Worm (Caenorhabditis elegans) whole organism, L4 larva: Measurements from ENCODE around the gene ZC262.2.

Experiments
- F37D6.2 ChIP-seq: sonication (generic microtip); optimal IDR thresholded peaks from 2 replicates; lab custom pipeline; 2016; ENCODE audit warnings: mild to moderate bottlenecking, missing genetic modification characterization, missing compliant biosample characterization
- F44E2.7 ChIP-seq: fragments of 200-800 bp; sonication (Bioruptor generic); IDR thresholded peaks from 2 replicates; pipeline ENCODE4 v2.1.2; 2022; ENCODE audit warnings: missing genetic modification characterization, missing compliant biosample characterization
- T20F7.1 ChIP-seq: fragments of 200-800 bp; sonication (Bioruptor generic); optimal IDR thresholded peaks from 2 replicates; lab custom pipeline; 2018; ENCODE audit warnings: mild to moderate bottlenecking, missing genetic modification characterization, missing compliant biosample characterization
- Y105C5A.15 ChIP-seq: fragments of 200-800 bp; sonication (Bioruptor generic); IDR thresholded peaks from 2 replicates; pipeline ENCODE4 v1.3.6; 2022; ENCODE audit warnings: missing genetic modification characterization, missing compliant biosample characterization
- Y48G9A.11 ChIP-seq: fragments of 200-800 bp; sonication (Bioruptor generic); IDR thresholded peaks from 2 replicates; pipeline ENCODE4 v1.3.6; 2022; ENCODE audit warnings: missing genetic modification reagents, missing genetic modification characterization, missing compliant biosample characterization
- Y5F2A.4 ChIP-seq: fragments of 200-800 bp; sonication (Bioruptor generic); optimal IDR thresholded peaks from 2 replicates; lab custom pipeline; 2018; ENCODE audit warnings: mild to moderate bottlenecking, missing genetic modification characterization, missing compliant biosample characterization
- ZK546.5 ChIP-seq, 2 experiments: sonication (generic microtip); optimal IDR thresholded peaks; 2 replicates each; lab custom pipeline; 2017; ENCODE audit warnings: missing biosample characterization in 2 of 2, missing genetic modification characterization in 2 of 2
- aly-2 ChIP-seq: sonication (generic microtip); optimal IDR thresholded peaks from 2 replicates; lab custom pipeline; 2018; ENCODE audit warnings: missing biosample characterization, missing genetic modification characterization
- ama-1 ChIP-seq: fragments of 150-350 bp; optimal IDR thresholded peaks from 2 replicates; lab custom pipeline; 2014; ENCODE audit warnings: inconsistent platforms, mixed read lengths
- attf-4 ChIP-seq: sonication (generic microtip); optimal IDR thresholded peaks from 3 replicates; lab custom pipeline; 2017; ENCODE audit warnings: missing biosample characterization, missing genetic modification characterization
- ceh-32 ChIP-seq: sonication (generic microtip); optimal IDR thresholded peaks from 2 replicates; lab custom pipeline; 2016; ENCODE audit warnings: mild to moderate bottlenecking, missing genetic modification characterization, missing compliant biosample characterization; ENCODE audit not compliant: poor library complexity
- ceh-44 ChIP-seq: fragments of 200-800 bp; sonication (Bioruptor generic); IDR thresholded peaks from 2 replicates; pipeline ENCODE4 v1.3.6; 2022; ENCODE audit warnings: missing genetic modification reagents, missing genetic modification characterization, missing compliant biosample characterization
- cey-2 ChIP-seq: sonication (generic microtip); optimal IDR thresholded peaks from 3 replicates; lab custom pipeline; 2017; ENCODE audit warnings: missing genetic modification characterization, mild to moderate bottlenecking, missing compliant biosample characterization, antibody characterized with exemption, borderline replicate concordance; ENCODE audit not compliant: insufficient read depth
- daf-19 ChIP-seq: fragments of 200-800 bp; sonication (Bioruptor generic); conservative IDR thresholded peaks from 2 replicates; pipeline ENCODE4 v1.3.6; 2022; ENCODE audit warnings: missing genetic modification characterization, missing compliant biosample characterization
- dmd-8 ChIP-seq: fragments of 200-800 bp; sonication (Bioruptor generic); IDR thresholded peaks from 2 replicates; pipeline ENCODE4 v1.3.6; 2022; ENCODE audit warnings: missing genetic modification characterization, missing compliant biosample characterization
- dmd-9 ChIP-seq: fragments of 200-800 bp; sonication (Bioruptor generic); IDR thresholded peaks from 2 replicates; pipeline ENCODE4 v1.3.6; 2022; ENCODE audit warnings: missing genetic modification reagents, missing genetic modification characterization, missing compliant biosample characterization
- egl-27 ChIP-seq: sonication (generic microtip); optimal IDR thresholded peaks from 3 replicates; lab custom pipeline; 2017; ENCODE audit warnings: missing biosample characterization, missing genetic modification reagents, missing genetic modification characterization
- egl-43 ChIP-seq: fragments of 200-800 bp; sonication (Bioruptor generic); IDR thresholded peaks from 2 replicates; pipeline ENCODE4 v1.3.6; 2022; ENCODE audit warnings: missing genetic modification reagents, missing genetic modification characterization, missing compliant biosample characterization
- hif-1 ChIP-seq, 2 experiments: sonication (generic microtip); optimal IDR thresholded peaks; 2 replicates each; lab custom pipeline; 2016 to 2017; ENCODE audit warnings: missing compliant biosample characterization in 2 of 2, missing genetic modification characterization in 2 of 2, missing genetic modification reagents in 2 of 2, missing genotype in 2 of 2, mild to moderate bottlenecking in 1 of 2
- hlh-11 ChIP-seq: fragments of 200-800 bp; sonication (Bioruptor generic); optimal IDR thresholded peaks from 2 replicates; lab custom pipeline; 2018; ENCODE audit warnings: mild to moderate bottlenecking, missing genetic modification characterization, missing compliant biosample characterization
- hlh-30 ChIP-seq: sonication (generic microtip); optimal IDR thresholded peaks from 2 replicates; lab custom pipeline; 2017; ENCODE audit warnings: antibody characterized with exemption, mild to moderate bottlenecking, missing genetic modification characterization, missing compliant biosample characterization; ENCODE audit not compliant: insufficient read depth
- hmg-1.1 ChIP-seq: fragments of 200-800 bp; sonication (Bioruptor generic); IDR thresholded peaks from 2 replicates; pipeline ENCODE4 v1.3.6; 2022; ENCODE audit warnings: missing genetic modification reagents, missing genetic modification characterization, missing compliant biosample characterization
- lin-1 ChIP-seq: fragments of 200-800 bp; sonication (Bioruptor generic); IDR thresholded peaks from 2 replicates; pipeline ENCODE4 v1.3.6; 2022; ENCODE audit warnings: missing genetic modification reagents, missing genetic modification characterization, missing compliant biosample characterization
- lin-38 ChIP-seq: fragments of 200-800 bp; sonication (Bioruptor generic); IDR thresholded peaks from 2 replicates; pipeline ENCODE4 v1.3.6; 2022; ENCODE audit warnings: missing genetic modification reagents, missing genetic modification characterization, missing compliant biosample characterization
- lsy-2 ChIP-seq, 2 experiments: fragments of 150-350 bp in 1 of 2; sonication (generic microtip) in 1 of 2; optimal IDR thresholded peaks; 2 replicates each; lab custom pipeline; 2014 to 2017; ENCODE audit warnings: missing biosample characterization in 2 of 2, missing genetic modification characterization in 2 of 2
- mdl-1 ChIP-seq, 2 experiments: fragments of 150-350 bp in 1 of 2; sonication (generic microtip) in 1 of 2; optimal IDR thresholded peaks; 2 replicates each; lab custom pipeline; 2014 to 2017; ENCODE audit warnings: missing biosample characterization in 2 of 2, missing genetic modification characterization in 2 of 2
- mes-2 ChIP-seq: sonication (generic microtip); optimal IDR thresholded peaks from 2 replicates; lab custom pipeline; 2016; ENCODE audit warnings: missing genotype, mild to moderate bottlenecking, missing genetic modification characterization, missing compliant biosample characterization; ENCODE audit not compliant: poor library complexity, severe bottlenecking
- mxl-3 ChIP-seq: fragments of 200-800 bp; sonication (Bioruptor generic); optimal IDR thresholded peaks from 2 replicates; lab custom pipeline; 2018; ENCODE audit warnings: mild to moderate bottlenecking, missing genetic modification characterization, missing compliant biosample characterization
- nhr-237 ChIP-seq: sonication (generic microtip); optimal IDR thresholded peaks from 2 replicates; lab custom pipeline; 2017; ENCODE audit warnings: missing biosample characterization, missing genetic modification characterization
- nhr-25 ChIP-seq: sonication (generic microtip); optimal IDR thresholded peaks from 2 replicates; lab custom pipeline; 2017; ENCODE audit warnings: missing genetic modification characterization, mild to moderate bottlenecking, missing compliant biosample characterization, antibody characterized with exemption, moderate library complexity, borderline replicate concordance; ENCODE audit not compliant: insufficient read depth
- nhr-28 ChIP-seq: fragments of 150-350 bp; optimal IDR thresholded peaks from 2 replicates; lab custom pipeline; 2014; ENCODE audit warnings: missing biosample characterization, missing genetic modification characterization
- nhr-41 ChIP-seq: fragments of 200-800 bp; sonication (Bioruptor generic); IDR thresholded peaks from 2 replicates; pipeline ENCODE4 v1.3.6; 2022; ENCODE audit warnings: missing genetic modification reagents, missing genetic modification characterization, missing compliant biosample characterization
- nhr-48 ChIP-seq: sonication (generic microtip); optimal IDR thresholded peaks from 2 replicates; lab custom pipeline; 2016; ENCODE audit warnings: mild to moderate bottlenecking, missing genetic modification characterization, missing compliant biosample characterization
- rbr-2 ChIP-seq: sonication (generic microtip); optimal IDR thresholded peaks from 2 replicates; lab custom pipeline; 2016; ENCODE audit warnings: missing genotype, missing genetic modification characterization, missing compliant biosample characterization
- saeg-2 ChIP-seq: fragments of 200-800 bp; sonication (Bioruptor generic); IDR thresholded peaks from 2 replicates; pipeline ENCODE4 v1.3.6; 2022; ENCODE audit warnings: missing genetic modification reagents, missing genetic modification characterization, missing compliant biosample characterization
- sdz-12 ChIP-seq: fragments of 200-800 bp; sonication (Bioruptor generic); optimal IDR thresholded peaks from 2 replicates; lab custom pipeline; 2018; ENCODE audit warnings: mild to moderate bottlenecking, missing genetic modification characterization, missing compliant biosample characterization
- spr-1 ChIP-seq: sonication (generic microtip); optimal IDR thresholded peaks from 2 replicates; lab custom pipeline; 2016; ENCODE audit warnings: mild to moderate bottlenecking, missing genetic modification characterization, missing compliant biosample characterization
- tag-97 ChIP-seq: fragments of 200-800 bp; sonication (Bioruptor generic); IDR thresholded peaks from 2 replicates; pipeline ENCODE4 v1.3.6; 2022; ENCODE audit warnings: missing genetic modification characterization, missing compliant biosample characterization
- tra-1 ChIP-seq: fragments of 200-800 bp; sonication (Bioruptor generic); IDR thresholded peaks from 2 replicates; pipeline ENCODE4 v1.3.6; 2022; ENCODE audit warnings: missing genetic modification reagents, missing genetic modification characterization, missing compliant biosample characterization
- unc-130 ChIP-seq: sonication (generic microtip); optimal IDR thresholded peaks from 2 replicates; lab custom pipeline; 2016; ENCODE audit warnings: missing genetic modification reagents, missing genetic modification characterization, missing compliant biosample characterization
- unc-39 ChIP-seq: sonication (generic microtip); optimal IDR thresholded peaks from 2 replicates; lab custom pipeline; 2017; ENCODE audit warnings: missing biosample characterization, missing genetic modification characterization
- unc-62 ChIP-seq, 3 experiments: fragments of 150-350 bp in 1 of 3; sonication (generic microtip); optimal IDR thresholded peaks in 2 of 3; peaks in 1 of 3; 1 replicate in 1 of 3; 2 replicates in 2 of 3; lab custom pipeline; 2014 to 2017; ENCODE audit warnings: missing biosample characterization in 3 of 3, missing genetic modification characterization in 3 of 3, missing genetic modification reagents in 3 of 3, missing genotype in 1 of 3
- vab-7 ChIP-seq: fragments of 200-800 bp; sonication (Bioruptor generic); IDR thresholded peaks from 2 replicates; pipeline ENCODE4 v1.3.6; 2022; ENCODE audit warnings: missing genetic modification reagents, missing genetic modification characterization, missing compliant biosample characterization
- zag-1 ChIP-seq: fragments of 150-350 bp; optimal IDR thresholded peaks from 2 replicates; lab custom pipeline; 2014; ENCODE audit warnings: missing biosample characterization, missing genetic modification characterization
- zfp-3 ChIP-seq: fragments of 200-800 bp; sonication (Bioruptor generic); conservative IDR thresholded peaks from 2 replicates; pipeline ENCODE4 v1.3.6; 2022; ENCODE audit warnings: missing genetic modification reagents, missing genetic modification characterization, missing compliant biosample characterization
- zip-11 ChIP-seq: fragments of 200-800 bp; sonication (Bioruptor generic); IDR thresholded peaks from 2 replicates; pipeline ENCODE4 v1.3.6; 2022; ENCODE audit warnings: missing genetic modification characterization, missing compliant biosample characterization

The ZC262.2 gene

ce11 chrIII:8319100-8319499, 12.8 kb upstream of the ZC262.2 start, which contains the start of gene F10E9.11 (continued):
- TF ChIP-seq cey-2 (tag; lab: Kevin White, UChicago) (no peak), spr-1 (tag; lab: Kevin White, UChicago) (peak; percentile 55), egl-43 (GFP tag; lab: Robert Waterston, UW) (no peak), zag-1 (tag; lab: Kevin White, UChicago) (no peak), egl-27 (no peak), ZK546.5 (tag; optimal IDR thresholded peaks at IDR 0.05; lab: Kevin White, UChicago) (no peak), nhr-25 (peak; percentile 15), nhr-48 (tag; lab: Kevin White, UChicago) (peak; percentile 24), saeg-2 (GFP tag; lab: Robert Waterston, UW) (no peak), dmd-8 (GFP tag; lab: Robert Waterston, UW) (no peak), daf-19 (GFP tag; lab: Robert Waterston, UW) (0 out of 2 replicates have a peak, but pooled peaks have one; percentile 16), zip-11 (GFP tag; lab: Robert Waterston, UW) (no peak), nhr-28 (tag; lab: Kevin White, UChicago) (peak; percentile 4), F37D6.2 (tag; lab: Kevin White, UChicago) (peak; percentile 56), hlh-11 (no peak), mdl-1 (tag; optimal IDR thresholded peaks at IDR 0.05; lab: Kevin White, UChicago) (no peak), mxl-3 (peak; percentile 64), hif-1 (tag; optimal IDR thresholded peaks at IDR 0.05; lab: Kevin White, UChicago) (peak in 1 of 2 experiments; percentile 87), mes-2 (peak; percentile 98), nhr-237 (tag; lab: Kevin White, UChicago) (no peak), ama-1 (lab: Kevin White, UChicago) (no peak), Y105C5A.15 (GFP tag; lab: Robert Waterston, UW) (no peak), T20F7.1 (GFP tag; lab: Kevin White, UChicago) (peak; percentile 36), hlh-30 (tag; lab: Kevin White, UChicago) (peak; percentile 57), nhr-41 (GFP tag; lab: Robert Waterston, UW) (no peak), rbr-2 (tag; lab: Kevin White, UChicago) (peak; percentile 46), zfp-3 (GFP tag; lab: Robert Waterston, UW) (no peak), lsy-2 (tag; optimal IDR thresholded peaks at IDR 0.05; lab: Kevin White, UChicago) (peak; percentile 28 to 88), aly-2 (tag; lab: Kevin White, UChicago) (no peak), dmd-9 (no peak)

DNA sequence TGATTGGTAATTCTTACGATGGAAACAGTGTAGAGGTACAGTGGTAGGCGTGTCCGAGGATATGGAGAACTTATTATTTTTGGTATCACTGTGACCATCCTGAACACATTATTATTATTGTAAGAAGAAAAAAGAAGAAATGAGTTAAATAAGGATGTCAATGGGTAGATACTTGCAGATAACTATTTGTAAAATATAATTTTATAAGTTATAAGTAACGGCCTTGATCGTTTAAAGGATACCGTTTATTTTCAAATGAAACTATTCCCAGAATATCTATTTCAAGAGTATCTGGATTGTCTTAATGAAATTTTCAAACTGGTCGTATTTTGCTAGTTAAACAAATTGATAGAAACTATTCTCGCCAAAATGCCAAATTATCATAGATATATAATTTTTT, 11.7 kb upstream of the ZC262.2 start, which contains the start of gene F10E9.10:
F10E9.10 (minus strand) TSS at position 101 of the 400 bp plus-strand sequence.
- no peak for TF ChIP-seq attf-4
- TF ChIP-seq unc-39 (tag; lab: Kevin White, UChicago) = no peak
- no peak for TF ChIP-seq F37D6.2 (tag; lab: Kevin White, UChicago)
- no peak for TF ChIP-seq T20F7.1 (GFP tag; lab: Kevin White, UChicago)
- TF ChIP-seq ceh-44 = no peak

- no peak for TF ChIP-seq lin-1 (GFP tag; lab: Robert Waterston, UW)
- TF ChIP-seq nhr-48 (tag; lab: Kevin White, UChicago) = no peak
- TF ChIP-seq daf-19 (GFP tag; lab: Robert Waterston, UW) = no peak
- TF ChIP-seq hif-1 (tag; optimal IDR thresholded peaks at IDR 0.05; lab: Kevin White, UChicago) = no peak
- peak in 1 of 2 experiments; percentile 89 for TF ChIP-seq unc-62 (GFP tag; optimal IDR thresholded peaks at IDR 0.05 in 1 of 2; lab: Kevin White, UChicago)
- no peak for TF ChIP-seq unc-62 (tag; optimal IDR thresholded peaks at IDR 0.05; lab: Kevin White, UChicago)
- no peak for TF ChIP-seq mxl-3
- no peak for TF ChIP-seq tra-1 (GFP tag; lab: Robert Waterston, UW)
- TF ChIP-seq lin-38 (GFP tag; lab: Robert Waterston, UW) = no peak
- no peak for TF ChIP-seq vab-7 (GFP tag; lab: Robert Waterston, UW)
- no peak for TF ChIP-seq mes-2
- no peak for TF ChIP-seq sdz-12 (GFP tag; lab: Kevin White, UChicago)
- no peak for TF ChIP-seq dmd-9
- no peak for TF ChIP-seq Y5F2A.4 (GFP tag; lab: Kevin White, UChicago)
- no peak for TF ChIP-seq Y48G9A.11 (GFP tag; lab: Robert Waterston, UW)
- no peak for TF ChIP-seq tag-97 (GFP tag; lab: Robert Waterston, UW)
- TF ChIP-seq hmg-1.1 (GFP tag; lab: Robert Waterston, UW) = 0 out of 2 replicates have a peak, but pooled peaks have one; percentile 8
- no peak for TF ChIP-seq unc-130 (GFP tag; lab: Kevin White, UChicago)
- no peak for TF ChIP-seq F44E2.7 (GFP tag; lab: Robert Waterston, UW)
- no peak for TF ChIP-seq ceh-32 (tag; lab: Kevin White, UChicago)
- TF ChIP-seq nhr-25 = no peak
- peak; percentile 6 for TF ChIP-seq hlh-30 (tag; lab: Kevin White, UChicago)
These were observed 10.6 kb upstream of the ZC262.2 start for ce11 chrIII:8321225-8321624.
